Fruit fly (Drosophila melanogaster) whole organism, wandering third instar larva: ENCODE measurements around the gene CG12078.

Experiments used
- Abd-B ChIP-seq: fragments of >200 bp; optimal IDR thresholded peaks from 2 replicates; lab custom pipeline; 2017; ENCODE audit warnings: missing biosample characterization, missing genetic modification characterization
- CG32264 ChIP-seq: fragments of 200-800 bp; sonication (Bioruptor generic); optimal IDR thresholded peaks from 2 replicates; lab custom pipeline; 2016; ENCODE audit warnings: missing biosample characterization, missing genetic modification characterization
- CG9705 ChIP-seq: fragments of 200-800 bp; sonication (Bioruptor generic); optimal IDR thresholded peaks from 2 replicates; lab custom pipeline; 2018; ENCODE audit warnings: missing biosample characterization, mild to moderate bottlenecking, missing genetic modification characterization
- CrebA ChIP-seq: fragments of 200-800 bp; sonication (Bioruptor generic); optimal IDR thresholded peaks from 2 replicates; lab custom pipeline; 2016; ENCODE audit warnings: missing biosample characterization, mild to moderate bottlenecking, missing genetic modification characterization, borderline replicate concordance
- Dfd ChIP-seq: fragments of >200 bp; optimal IDR thresholded peaks from 2 replicates; lab custom pipeline; 2017; ENCODE audit warnings: missing biosample characterization, missing genetic modification characterization
- Dif ChIP-seq: fragments of 200-275, 200-300 bp; sonication (Bioruptor generic); optimal IDR thresholded peaks from 2 replicates; lab custom pipeline; 2018; ENCODE audit warnings: missing biosample characterization, missing genetic modification characterization; ENCODE audit not compliant: partially characterized antibody
- GATAd ChIP-seq: sonication (Bioruptor generic); optimal IDR thresholded peaks from 2 replicates; lab custom pipeline; 2016; ENCODE audit warnings: missing biosample characterization, missing genetic modification characterization
- HLH106 ChIP-seq: fragments of 200-800 bp; optimal IDR thresholded peaks from 3 replicates; lab custom pipeline; 2019; ENCODE audit warnings: missing biosample characterization, mild to moderate bottlenecking, missing genetic modification characterization, moderate library complexity
- Hnf4 ChIP-seq: fragments of 200-800 bp; sonication (Bioruptor generic); optimal IDR thresholded peaks from 2 replicates; lab custom pipeline; 2016; ENCODE audit warnings: missing biosample characterization, mild to moderate bottlenecking, missing genetic modification characterization
- Hr78 ChIP-seq: fragments of >200 bp; optimal IDR thresholded peaks from 2 replicates; lab custom pipeline; 2017; ENCODE audit warnings: missing biosample characterization, missing genetic modification characterization
- Hr83 ChIP-seq: fragments of 200-300 bp; sonication (Bioruptor generic); optimal IDR thresholded peaks from 2 replicates; lab custom pipeline; 2016; ENCODE audit warnings: missing biosample characterization, mild to moderate bottlenecking, missing genetic modification characterization, moderate library complexity; ENCODE audit not compliant: poor library complexity, severe bottlenecking
- Jra ChIP-seq: sonication (Bioruptor generic); optimal IDR thresholded peaks from 2 replicates; lab custom pipeline; 2016; ENCODE audit warnings: missing biosample characterization, missing genetic modification characterization
- Mio ChIP-seq: sonication (Bioruptor generic); optimal IDR thresholded peaks from 2 replicates; lab custom pipeline; 2016; ENCODE audit warnings: missing biosample characterization, missing genetic modification characterization
- Myc ChIP-seq: fragments of >200 bp; optimal IDR thresholded peaks from 2 replicates; lab custom pipeline; 2017
- N ChIP-seq: fragments of >200 bp; optimal IDR thresholded peaks from 2 replicates; lab custom pipeline; 2018; ENCODE audit warnings: missing biosample characterization, missing external identifiers, missing genetic modification characterization
- OdsH ChIP-seq: fragments of 200-800 bp; sonication (Bioruptor generic); optimal IDR thresholded peaks from 2 replicates; lab custom pipeline; 2016; ENCODE audit warnings: missing biosample characterization, mild to moderate bottlenecking, missing genetic modification characterization
- Rel ChIP-seq, 2 experiments: fragments of 200-800 bp; sonication (Bioruptor generic) in 1 of 2; optimal IDR thresholded peaks; 2 replicates in 1 of 2; 3 replicates in 1 of 2; lab custom pipeline; 2016 to 2019; ENCODE audit warnings: mild to moderate bottlenecking in 2 of 2, missing biosample characterization in 2 of 2, missing genetic modification characterization in 2 of 2, moderate library complexity in 1 of 2
- Sp1 ChIP-seq: fragments of 200-800 bp; sonication (Bioruptor generic); optimal IDR thresholded peaks from 3 replicates; lab custom pipeline; 2019; ENCODE audit warnings: missing biosample characterization, mild to moderate bottlenecking, missing genetic modification characterization, moderate library complexity
- Vsx2 ChIP-seq: fragments of 200-300, 225-300 bp; sonication (Bioruptor generic); optimal IDR thresholded peaks from 2 replicates; lab custom pipeline; 2018; ENCODE audit warnings: missing biosample characterization, missing genetic modification characterization; ENCODE audit not compliant: partially characterized antibody
- br ChIP-seq: fragments of 200-800 bp; sonication (Bioruptor generic); optimal IDR thresholded peaks from 2 replicates; lab custom pipeline; 2016; ENCODE audit warnings: missing biosample characterization, missing genetic modification characterization
- brk ChIP-seq: fragments of 200-800 bp; sonication (Bioruptor generic); optimal IDR thresholded peaks from 2 replicates; lab custom pipeline; 2016; ENCODE audit warnings: missing biosample characterization, mild to moderate bottlenecking, missing genetic modification characterization
- dl ChIP-seq, 2 experiments: fragments of 175-275, 200-275 bp in 1 of 2; fragments of 200-275 bp in 1 of 2; sonication (Bioruptor generic); optimal IDR thresholded peaks; lab custom pipeline; 2018; ENCODE audit warnings: mild to moderate bottlenecking in 2 of 2, missing biosample characterization in 2 of 2, missing genetic modification characterization in 2 of 2, moderate library complexity in 2 of 2; ENCODE audit not compliant: partially characterized antibody in 2 of 2, insufficient read depth in 1 of 2
- dmrt93B ChIP-seq: fragments of 200-800 bp; sonication (Bioruptor generic); optimal IDR thresholded peaks from 2 replicates; lab custom pipeline; 2018; ENCODE audit warnings: missing biosample characterization, mild to moderate bottlenecking, missing genetic modification characterization
- dsf ChIP-seq: sonication (Bioruptor generic); optimal IDR thresholded peaks from 2 replicates; lab custom pipeline; 2016; ENCODE audit warnings: missing biosample characterization, missing genetic modification characterization, borderline replicate concordance
- ey ChIP-seq: fragments of 200-800 bp; sonication (Bioruptor generic); optimal IDR thresholded peaks from 2 replicates; lab custom pipeline; 2016; ENCODE audit warnings: missing biosample characterization, missing genetic modification characterization
- foxo ChIP-seq, 2 experiments: fragments of 200-800 bp; sonication (Bioruptor generic); optimal IDR thresholded peaks; 2 replicates in 1 of 2; 3 replicates in 1 of 2; lab custom pipeline; 2016 to 2017; ENCODE audit warnings: missing biosample characterization in 2 of 2, missing genetic modification characterization in 2 of 2
- fru ChIP-seq: fragments of 200-800 bp; sonication (Bioruptor generic); optimal IDR thresholded peaks from 3 replicates; lab custom pipeline; 2016; ENCODE audit warnings: missing biosample characterization, mild to moderate bottlenecking, missing genetic modification characterization
- h ChIP-seq: fragments of 200-800 bp; sonication (Bioruptor generic); optimal IDR thresholded peaks from 3 replicates; lab custom pipeline; 2016; ENCODE audit warnings: missing biosample characterization, mild to moderate bottlenecking, missing genetic modification characterization
- jim ChIP-seq: fragments of 175-275, 200-325 bp; sonication (Bioruptor generic); optimal IDR thresholded peaks from 2 replicates; lab custom pipeline; 2016; ENCODE audit warnings: missing biosample characterization, mild to moderate bottlenecking, missing genetic modification characterization
- lola ChIP-seq: fragments of >200 bp; optimal IDR thresholded peaks from 2 replicates; lab custom pipeline; 2017; ENCODE audit warnings: missing biosample characterization, missing genetic modification characterization
- pan ChIP-seq: fragments of >200 bp; optimal IDR thresholded peaks from 2 replicates; lab custom pipeline; 2017
- psq ChIP-seq: fragments of 200-800 bp; sonication (Bioruptor generic); optimal IDR thresholded peaks from 3 replicates; lab custom pipeline; 2017; ENCODE audit warnings: missing biosample characterization, mild to moderate bottlenecking, missing genetic modification characterization, moderate library complexity
- rgr ChIP-seq: fragments of 200-800 bp; sonication (Bioruptor generic); optimal IDR thresholded peaks from 3 replicates; lab custom pipeline; 2016; ENCODE audit warnings: missing biosample characterization, mild to moderate bottlenecking, missing genetic modification characterization
- sage ChIP-seq: fragments of 200-800 bp; sonication (Bioruptor generic); optimal IDR thresholded peaks from 2 replicates; lab custom pipeline; 2016; ENCODE audit warnings: missing biosample characterization, mild to moderate bottlenecking, missing genetic modification characterization
- sv ChIP-seq: fragments of 200-800 bp; sonication (Bioruptor generic); optimal IDR thresholded peaks from 3 replicates; lab custom pipeline; 2016; ENCODE audit warnings: missing biosample characterization, missing genetic modification characterization
- tai ChIP-seq: sonication (Bioruptor generic); optimal IDR thresholded peaks from 2 replicates; lab custom pipeline; 2016; ENCODE audit warnings: missing biosample characterization, missing genetic modification characterization
- usp ChIP-seq: fragments of >200 bp; optimal IDR thresholded peaks from 2 replicates; lab custom pipeline; 2017; ENCODE audit warnings: missing biosample characterization, missing genetic modification characterization
- woc ChIP-seq: sonication (Bioruptor generic); optimal IDR thresholded peaks from 2 replicates; lab custom pipeline; 2016; ENCODE audit warnings: missing biosample characterization, mild to moderate bottlenecking, missing genetic modification characterization

Gene CG12078

DNA sequence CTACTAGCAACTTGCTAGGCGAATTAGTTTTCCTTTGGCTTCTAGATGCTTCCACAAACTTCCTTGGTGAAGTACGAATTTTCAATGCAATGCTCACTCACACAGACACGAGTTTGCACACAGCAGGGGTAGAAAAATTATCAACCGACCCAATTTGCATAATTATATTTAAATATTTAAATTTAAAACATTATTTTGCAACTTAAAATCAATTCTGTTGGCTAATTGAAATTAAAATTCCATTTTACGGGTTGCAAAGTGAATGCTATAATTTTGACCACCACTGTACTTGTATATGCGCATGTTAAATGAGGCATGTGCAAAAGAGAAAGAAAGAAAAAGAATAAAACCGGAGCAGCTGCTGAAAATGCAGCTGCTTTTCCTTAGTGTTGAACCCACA, 50.0 kb downstream of the CG12078 start:
- TF ChIP-seq psq (GFP tag; lab: Kevin White, UChicago) = peak; percentile 95
- TF ChIP-seq OdsH (GFP tag; lab: Kevin White, UChicago) = peak; percentile 97
- TF ChIP-seq Rel (GFP tag; optimal IDR thresholded peaks at IDR 0.05; lab: Kevin White, UChicago) = peak; percentile 95
- TF ChIP-seq Rel (tag; optimal IDR thresholded peaks at IDR 0.05; lab: Kevin White, UChicago) = peak; percentile 81
- TF ChIP-seq Dif (GFP tag; lab: Kevin White, UChicago) = no peak
- TF ChIP-seq sage (GFP tag; lab: Kevin White, UChicago) = peak; percentile 95
- TF ChIP-seq GATAd (GFP tag; lab: Kevin White, UChicago) = peak; percentile 84
- peak; percentile 90 for TF ChIP-seq Hnf4 (GFP tag; lab: Kevin White, UChicago)
- no peak for TF ChIP-seq pan
- no peak for TF ChIP-seq Myc (lab: Kevin White, UChicago)
- peak; percentile 25 for TF ChIP-seq CG9705 (GFP tag; lab: Kevin White, UChicago)
- peak; percentile 85 for TF ChIP-seq woc (GFP tag; lab: Kevin White, UChicago)
- TF ChIP-seq Mio (GFP tag; lab: Kevin White, UChicago) = no peak
- no peak for TF ChIP-seq Dfd (GFP tag; lab: Kevin White, UChicago)
- no peak for TF ChIP-seq usp (GFP tag; lab: Kevin White, UChicago)
- peak; percentile 68 for TF ChIP-seq Hr83 (GFP tag; lab: Kevin White, UChicago)
- TF ChIP-seq HLH106 (tag; lab: Kevin White, UChicago) = peak; percentile 94
- no peak for TF ChIP-seq CrebA (GFP tag; lab: Kevin White, UChicago)
- TF ChIP-seq Hr78 (GFP tag; lab: Kevin White, UChicago) = no peak
- TF ChIP-seq rgr = peak; percentile 97
- peak; percentile 97 for TF ChIP-seq h (GFP tag; lab: Kevin White, UChicago)
- TF ChIP-seq lola (GFP tag; lab: Kevin White, UChicago) = no peak
- peak; percentile 54 for TF ChIP-seq dsf (GFP tag; lab: Kevin White, UChicago)
- peak; percentile 87 for TF ChIP-seq CG32264 (GFP tag; lab: Kevin White, UChicago)
- no peak for TF ChIP-seq dl (GFP tag; optimal IDR thresholded peaks at IDR 0.05; lab: Kevin White, UChicago; ENCODE audit: insufficient read depth in 1 of 2, partially characterized antibody in 2 of 2)
- TF ChIP-seq Sp1 = peak; percentile 95
- no peak for TF ChIP-seq Abd-B
- TF ChIP-seq ey (GFP tag; lab: Kevin White, UChicago) = peak; percentile 88
- peak; percentile 55 to 97 for TF ChIP-seq foxo (GFP tag; optimal IDR thresholded peaks at IDR 0.05; lab: Kevin White, UChicago)
- TF ChIP-seq tai (GFP tag; lab: Kevin White, UChicago) = no peak
- peak; percentile 93 for TF ChIP-seq fru
- peak; percentile 93 for TF ChIP-seq brk
- peak; percentile 84 for TF ChIP-seq dmrt93B
- TF ChIP-seq N (GFP tag; lab: Kevin White, UChicago) = no peak
- TF ChIP-seq br (GFP tag; lab: Kevin White, UChicago) = peak; percentile 92
- peak; percentile 67 for TF ChIP-seq sv (GFP tag; lab: Kevin White, UChicago)
- peak; percentile 85 for TF ChIP-seq Jra (GFP tag; lab: Kevin White, UChicago)
- no peak for TF ChIP-seq Vsx2
- TF ChIP-seq jim = no peak
